Fruit fly (Drosophila melanogaster) whole organism, adult: Measurements from ENCODE around the gene Prm.

Experiments used
- CG12768 ChIP-seq: fragments of 200-800 bp; sonication (Bioruptor generic); optimal IDR thresholded peaks from 2 replicates; lab custom pipeline; 2017; ENCODE audit warnings: missing biosample characterization, missing genetic modification characterization, mild to moderate bottlenecking, moderate library complexity, missing genetic modification reagents
- CG14711 ChIP-seq: fragments of 200-800 bp; sonication (Bioruptor generic); optimal IDR thresholded peaks from 2 replicates; lab custom pipeline; 2018; ENCODE audit warnings: missing biosample characterization, mild to moderate bottlenecking, missing genetic modification characterization, moderate library complexity
- CG1620 ChIP-seq: fragments of 200-800 bp; sonication (Bioruptor generic); optimal IDR thresholded peaks from 2 replicates; lab custom pipeline; 2016; ENCODE audit warnings: missing biosample characterization, missing genetic modification characterization
- CG33017 ChIP-seq: fragments of 200-800 bp; sonication (Bioruptor generic); optimal IDR thresholded peaks from 2 replicates; lab custom pipeline; 2018; ENCODE audit warnings: missing biosample characterization, mild to moderate bottlenecking, missing genetic modification characterization, moderate library complexity
- CG7045 ChIP-seq: fragments of 200-800 bp; sonication (Bioruptor generic); optimal IDR thresholded peaks from 2 replicates; lab custom pipeline; 2017; ENCODE audit warnings: missing biosample characterization, mild to moderate bottlenecking, missing genetic modification characterization
- Clk ChIP-seq: fragments of 200-800 bp; sonication (Bioruptor generic); optimal IDR thresholded peaks from 2 replicates; lab custom pipeline; 2017; ENCODE audit warnings: missing biosample characterization, missing genetic modification characterization
- Hr96 ChIP-seq: fragments of 200-800 bp; sonication (Bioruptor generic); optimal IDR thresholded peaks from 2 replicates; lab custom pipeline; 2016; ENCODE audit warnings: missing biosample characterization, missing genetic modification characterization
- Mnt ChIP-seq: fragments of 200-800 bp; sonication (Bioruptor generic); optimal IDR thresholded peaks from 2 replicates; lab custom pipeline; 2016; ENCODE audit warnings: missing biosample characterization, mild to moderate bottlenecking, missing genetic modification characterization
- bab1 ChIP-seq: fragments of 200-800 bp; sonication (Bioruptor generic); optimal IDR thresholded peaks from 3 replicates; lab custom pipeline; 2019; ENCODE audit warnings: missing biosample characterization, mild to moderate bottlenecking, missing genetic modification characterization, moderate library complexity
- kay ChIP-seq: fragments of 200-800 bp; sonication (Bioruptor generic); peaks from one replicate; lab custom pipeline; 2016; ENCODE audit warnings: missing biosample characterization, missing genetic modification characterization, borderline replicate concordance
- ovo ChIP-seq: fragments of 200-800 bp; sonication (Bioruptor generic); optimal IDR thresholded peaks from 2 replicates; lab custom pipeline; 2016; ENCODE audit warnings: missing biosample characterization, missing genetic modification characterization
- tj ChIP-seq: fragments of 200-800 bp; sonication (Bioruptor generic); optimal IDR thresholded peaks from 3 replicates; lab custom pipeline; 2017; ENCODE audit warnings: missing biosample characterization, mild to moderate bottlenecking, missing genetic modification characterization, moderate library complexity
- toe ChIP-seq: fragments of 200-800 bp; sonication (Bioruptor generic); optimal IDR thresholded peaks from 2 replicates; lab custom pipeline; 2016; ENCODE audit warnings: missing biosample characterization, missing genetic modification characterization

DNA sequence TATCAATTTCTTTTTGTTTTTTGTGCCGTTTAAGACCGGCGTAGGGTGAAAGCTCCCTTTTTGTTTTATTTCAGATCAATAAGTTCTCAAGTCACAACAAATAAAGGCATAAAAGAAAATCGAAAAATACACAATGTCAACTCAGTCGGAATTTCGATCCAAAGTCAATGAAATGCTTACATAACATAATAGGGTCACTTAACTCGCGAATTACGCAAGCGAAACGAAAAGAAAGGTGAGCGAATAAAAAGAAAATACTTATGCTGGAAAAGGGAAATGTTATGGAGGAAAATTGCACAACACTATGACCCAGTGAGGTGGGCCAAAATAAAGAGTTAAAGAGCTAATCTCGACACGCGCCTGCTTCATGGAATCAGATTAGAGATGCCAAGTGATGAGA, 49.2 kb downstream of the Prm start:
- TF ChIP-seq kay (GFP tag; lab: Kevin White, UChicago): no peak
- TF ChIP-seq toe (GFP tag; lab: Kevin White, UChicago): no peak
- TF ChIP-seq CG33017 (tag; lab: Kevin White, UChicago): no peak
- TF ChIP-seq Clk: no peak
- no peak for TF ChIP-seq CG1620 (GFP tag; lab: Kevin White, UChicago)
- no peak for TF ChIP-seq CG12768
- TF ChIP-seq tj (GFP tag; lab: Kevin White, UChicago): peak; percentile 57
- TF ChIP-seq Mnt (GFP tag; lab: Kevin White, UChicago): no peak
- TF ChIP-seq Hr96 (GFP tag; lab: Kevin White, UChicago): no peak
- no peak for TF ChIP-seq bab1 (GFP tag; lab: Kevin White, UChicago)
- TF ChIP-seq CG7045 (GFP tag; lab: Kevin White, UChicago): no peak
- TF ChIP-seq CG14711 (tag; lab: Kevin White, UChicago): no peak
- TF ChIP-seq ovo (GFP tag; lab: Kevin White, UChicago): no peak
